Fruit fly (Drosophila melanogaster): ENCODE results near the gene Tbc1d8-9.

Tbc1d8-9 gene

DNA sequence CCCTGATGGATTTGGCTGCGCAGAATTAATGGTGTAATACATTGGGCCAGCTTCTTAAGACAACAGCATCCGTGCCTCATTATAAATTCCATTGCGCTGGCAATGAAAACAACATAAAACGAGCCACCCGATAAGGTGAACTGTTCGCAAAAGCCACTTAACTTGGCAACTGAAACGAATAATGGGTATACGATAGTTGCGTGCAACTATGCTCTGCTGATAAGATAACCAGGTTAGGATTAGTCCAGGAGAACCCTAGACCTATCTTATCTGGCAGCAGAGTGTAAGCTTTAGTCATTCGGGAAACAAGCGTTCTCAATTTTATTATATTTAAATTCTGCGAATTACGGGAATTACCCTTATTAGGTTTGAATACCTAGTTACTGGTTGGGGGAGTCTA is 46.9 kb upstream of the Tbc1d8-9 start (continued):
- TF ChIP-seq CG16813 (GFP tag; IDR thresholded peaks at IDR 0.05; ENCODE audit: partially characterized antibody) (peak; percentile 30; the same call in 1 of the 3 replicates), Nf-YC (tag; optimal IDR thresholded peaks at IDR 0.05) (no peak), sd (tag; optimal IDR thresholded peaks at IDR 0.05) (peak; percentile 30), HHEX (GFP tag; optimal IDR thresholded peaks at IDR 0.05) (no peak), lov (optimal IDR thresholded peaks at IDR 0.05) (no peak), lov (GFP tag; IDR thresholded peaks at IDR 0.05) (no peak), E2f1 (GFP tag; IDR thresholded peaks at IDR 0.05) (no peak), sens (GFP tag) (peak; percentile 32), sim (GFP tag; IDR thresholded peaks at IDR 0.05) (no peak), CG13287 (GFP tag; IDR thresholded peaks at IDR 0.05; ENCODE audit: partially characterized antibody) (peak; percentile 12; the same call in 1 of the 2 replicates), HLHmδ (GFP tag; optimal IDR thresholded peaks at IDR 0.05) (no peak), repo (GFP tag; optimal IDR thresholded peaks at IDR 0.05) (no peak), GATAe (GFP tag; conservative IDR thresholded peaks at IDR 0.05) (0 out of 2 replicates have a peak, but pooled peaks have one; percentile 10), Gug (GFP tag; IDR thresholded peaks at IDR 0.05) (no peak), CG7745 (tag; optimal IDR thresholded peaks at IDR 0.05) (no peak), exex (tag; optimal IDR thresholded peaks at IDR 0.05) (peak; percentile 13)

DNA sequence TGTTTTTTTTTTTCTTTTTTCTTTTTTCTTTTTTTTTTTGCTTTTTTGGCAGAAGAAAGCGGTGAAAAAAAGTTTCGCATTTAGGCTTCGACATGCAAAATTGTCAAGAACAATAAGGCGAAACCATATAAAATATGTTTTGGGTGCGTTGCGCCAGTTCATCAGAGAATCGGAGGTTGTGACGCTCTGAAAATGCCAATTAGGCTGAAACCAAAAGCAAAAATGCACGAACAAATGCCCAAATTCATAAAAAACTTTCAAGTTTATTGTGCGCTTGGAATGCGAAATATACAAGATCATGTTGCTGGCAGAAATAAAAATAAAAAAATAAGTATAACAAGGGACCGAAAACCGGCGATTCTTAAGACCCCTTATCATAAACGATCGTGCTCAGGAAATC is 46.2 kb upstream of the Tbc1d8-9 start:
- TF ChIP-seq gro (GFP tag; optimal IDR thresholded peaks at IDR 0.05) (no peak), sens (GFP tag) (peak; percentile 19), hth (optimal IDR thresholded peaks at IDR 0.05) (no peak), corto (GFP tag; optimal IDR thresholded peaks at IDR 0.05) (peak; percentile 30)

DNA sequence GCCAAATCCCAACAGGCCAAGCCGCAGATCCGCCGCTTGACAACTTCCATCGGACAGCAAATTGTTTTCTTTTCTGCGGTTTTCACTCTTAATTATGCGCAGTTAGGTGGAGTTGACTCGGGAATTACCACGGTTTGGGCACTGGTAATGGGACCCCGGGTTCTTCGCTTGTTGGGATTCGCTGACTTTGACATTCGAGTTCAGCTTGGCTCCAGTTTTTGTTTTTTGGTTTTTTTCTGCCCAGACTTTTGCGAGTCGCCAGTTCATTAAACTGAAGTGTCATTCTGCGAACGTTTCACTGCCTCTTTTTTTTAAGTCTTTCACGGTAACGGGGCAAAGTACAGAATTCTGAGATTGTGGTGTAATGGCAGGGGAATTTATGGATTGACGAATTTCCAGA is 45.3 kb upstream of the Tbc1d8-9 start:
- no peak for TF ChIP-seq CG2889 (GFP tag; IDR thresholded peaks at IDR 0.05)
- no peak for TF ChIP-seq CG12942 (GFP tag; optimal IDR thresholded peaks at IDR 0.05)

DNA sequence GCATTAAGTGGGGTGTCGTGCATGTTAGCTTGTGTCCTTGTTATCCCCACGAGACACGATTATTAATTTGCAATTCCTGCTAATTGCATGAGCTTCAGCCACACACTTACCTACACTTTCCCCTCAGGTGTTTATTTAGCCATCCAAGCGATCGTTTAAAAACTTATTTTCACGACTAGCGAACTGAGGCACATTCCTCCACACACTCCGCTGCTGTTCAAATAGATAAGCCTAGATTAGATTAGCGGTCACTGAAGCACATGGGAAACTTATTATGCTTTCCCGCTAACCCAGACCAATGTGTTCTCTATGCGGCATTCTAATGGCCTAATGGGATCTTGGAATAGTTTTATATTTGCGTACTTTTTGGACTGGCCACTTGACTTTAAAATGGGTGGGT is 43.4 kb upstream of the Tbc1d8-9 start:
- TF ChIP-seq CG12071 (GFP tag; optimal IDR thresholded peaks at IDR 0.05) (no peak), ken (GFP tag; IDR thresholded peaks at IDR 0.05) (no peak), CG34422 (GFP tag; IDR thresholded peaks at IDR 0.05) (no peak), lov (optimal IDR thresholded peaks at IDR 0.05) (no peak), lov (GFP tag; IDR thresholded peaks at IDR 0.05) (no peak), CG31388 (GFP tag; optimal IDR thresholded peaks at IDR 0.05) (no peak), CG34376 (GFP tag; optimal IDR thresholded peaks at IDR 0.05) (no peak), sug (tag; optimal IDR thresholded peaks at IDR 0.05) (peak; percentile 25), CG6254 (GFP tag; optimal IDR thresholded peaks at IDR 0.05) (no peak), CG12104 (GFP tag; optimal IDR thresholded peaks at IDR 0.05) (no peak), bigmax (GFP tag; optimal IDR thresholded peaks at IDR 0.05) (no peak), CG16779 (GFP tag; IDR thresholded peaks at IDR 0.05) (no peak), Pdp1 (GFP tag; optimal IDR thresholded peaks at IDR 0.05) (peak in 1 of 2 experiments; percentile 10), psq (GFP tag; optimal IDR thresholded peaks at IDR 0.05) (no peak), E2f2 (GFP tag; IDR thresholded peaks at IDR 0.05) (no peak), CG14860 (GFP tag; IDR thresholded peaks at IDR 0.05; ENCODE audit: partially characterized antibody) (no peak), D (optimal IDR thresholded peaks at IDR 0.05) (no peak), D (GFP tag; optimal IDR thresholded peaks at IDR 0.05) (no peak), Med (GFP tag) (peak; percentile 23), Hey (tag; optimal IDR thresholded peaks at IDR 0.05) (peak; percentile 50), bcd (GFP tag; optimal IDR thresholded peaks at IDR 0.05) (no peak), gro (GFP tag; optimal IDR thresholded peaks at IDR 0.05) (no peak), Oaz (GFP tag; IDR thresholded peaks at IDR 0.05) (no peak), CG15479 (GFP tag; optimal IDR thresholded peaks at IDR 0.05) (no peak), CG31224 (GFP tag; IDR thresholded peaks at IDR 0.05) (no peak), ci (GFP tag; IDR thresholded peaks at IDR 0.05) (0 out of 3 replicates have a peak, but pooled peaks have one; percentile 20), chn (GFP tag; optimal IDR thresholded peaks at IDR 0.05) (no peak), CG9876 (GFP tag; optimal IDR thresholded peaks at IDR 0.05) (no peak), dmrt11E (tag; optimal IDR thresholded peaks at IDR 0.05) (no peak), CG6689 (GFP tag; IDR thresholded peaks at IDR 0.05) (no peak)
